Worm (Caenorhabditis elegans): ENCODE data around the gene hum-8.

ce11 chrIV:455484-455883, 15.1 kb upstream of the hum-8 start, which contains the start of gene M04G7.1:
- TF ChIP-seq W03F9.2 (tag; optimal IDR thresholded peaks at IDR 0.05) (no peak), him-1 (tag; optimal IDR thresholded peaks at IDR 0.05) (no peak)

Measured in whole organism, L4/young adult.